Worm (Caenorhabditis elegans): ENCODE measurements around the gene pgp-6.

Gene pgp-6

ce11 chrX:10900079-10900724 lies 23.0 kb upstream of the pgp-6 start, which contains the start of gene suca-1:
TSS of gene suca-1 (minus strand) at chrX:10900114.
- TF ChIP-seq unc-42 (tag; optimal IDR thresholded peaks at IDR 0.05) = peak; percentile 3
- no peak for TF ChIP-seq pha-4 (tag; optimal IDR thresholded peaks at IDR 0.05)
- TF ChIP-seq ceh-2 (tag; optimal IDR thresholded peaks at IDR 0.05) = peak; percentile 33
- no peak for TF ChIP-seq eyg-1 (tag; optimal IDR thresholded peaks at IDR 0.05)
- no peak for TF ChIP-seq pros-1 (tag; optimal IDR thresholded peaks at IDR 0.05)
- no peak for TF ChIP-seq ztf-16 (tag; optimal IDR thresholded peaks at IDR 0.05)
- no peak for TF ChIP-seq lin-11 (tag; optimal IDR thresholded peaks at IDR 0.05)
- TF ChIP-seq dmd-4 (tag; optimal IDR thresholded peaks at IDR 0.05; ENCODE audit: borderline replicate concordance) = no peak
- no peak for TF ChIP-seq fkh-10 (GFP tag; optimal IDR thresholded peaks at IDR 0.05)
- TF ChIP-seq syd-9 (tag; optimal IDR thresholded peaks at IDR 0.05) = no peak
- no peak for TF ChIP-seq zip-5 (tag; optimal IDR thresholded peaks at IDR 0.05)
- no peak for TF ChIP-seq rnt-1 (tag; optimal IDR thresholded peaks at IDR 0.05)
- TF ChIP-seq ceh-18 (tag; optimal IDR thresholded peaks at IDR 0.05) = peak; percentile 34
- no peak for TF ChIP-seq fax-1 (tag; optimal IDR thresholded peaks at IDR 0.05)
- no peak for TF ChIP-seq pha-2 (tag; optimal IDR thresholded peaks at IDR 0.05)
- TF ChIP-seq pat-9 (tag; optimal IDR thresholded peaks at IDR 0.05) = no peak
- TF ChIP-seq elt-4 (tag; optimal IDR thresholded peaks at IDR 0.05) = no peak
- TF ChIP-seq dve-1 (tag; optimal IDR thresholded peaks at IDR 0.05) = no peak
- no peak for TF ChIP-seq K09A11.1 (tag; optimal IDR thresholded peaks at IDR 0.05; ENCODE audit: insufficient read depth)
- no peak for TF ChIP-seq odd-2 (tag; optimal IDR thresholded peaks at IDR 0.05)
- TF ChIP-seq lim-6 (tag; optimal IDR thresholded peaks at IDR 0.05) = no peak
- no peak for TF ChIP-seq ahr-1 (tag; optimal IDR thresholded peaks at IDR 0.05)
- no peak for TF ChIP-seq Y22D7AL.16 (tag; optimal IDR thresholded peaks at IDR 0.05)
- TF ChIP-seq tbx-7 (tag; optimal IDR thresholded peaks at IDR 0.05) = no peak
- TF ChIP-seq nhr-11 (tag; optimal IDR thresholded peaks at IDR 0.05) = no peak
- peak; percentile 67 for TF ChIP-seq nfya-1 (tag; optimal IDR thresholded peaks at IDR 0.05)
- peak; percentile 14 for TF ChIP-seq gmeb-2 (tag; optimal IDR thresholded peaks at IDR 0.05)
- no peak for TF ChIP-seq unc-55 (GFP tag; optimal IDR thresholded peaks at IDR 0.05)
- TF ChIP-seq unc-3 (GFP tag; conservative IDR thresholded peaks at IDR 0.05) = no peak
- no peak for TF ChIP-seq unc-3 (tag; optimal IDR thresholded peaks at IDR 0.05)
- no peak for TF ChIP-seq mec-3 (tag; optimal IDR thresholded peaks at IDR 0.05; ENCODE audit: borderline replicate concordance)
- no peak for TF ChIP-seq nhr-232 (tag; optimal IDR thresholded peaks at IDR 0.05)
- TF ChIP-seq ets-4 (tag; optimal IDR thresholded peaks at IDR 0.05) = no peak
- no peak for TF ChIP-seq ceh-6 (GFP tag; optimal IDR thresholded peaks at IDR 0.05)
- TF ChIP-seq ceh-31 (tag; optimal IDR thresholded peaks at IDR 0.05) = peak; percentile 19
- no peak for TF ChIP-seq hlh-13 (GFP tag; optimal IDR thresholded peaks at IDR 0.05)
- no peak for TF ChIP-seq hlh-8 (tag; optimal IDR thresholded peaks at IDR 0.05)
- peak; percentile 8 for TF ChIP-seq C08G9.2 (tag; optimal IDR thresholded peaks at IDR 0.05)
- peak; percentile 14 for TF ChIP-seq C38D4.7 (GFP tag; optimal IDR thresholded peaks at IDR 0.05)
- no peak for TF ChIP-seq pax-1 (tag; optimal IDR thresholded peaks at IDR 0.05)
- TF ChIP-seq hlh-15 (tag; optimal IDR thresholded peaks at IDR 0.05) = no peak
- TF ChIP-seq unc-86 (tag; optimal IDR thresholded peaks at IDR 0.05) = no peak
- TF ChIP-seq hlh-6 (tag; optimal IDR thresholded peaks at IDR 0.05) = peak; percentile 36
- TF ChIP-seq ceh-19 (GFP tag; optimal IDR thresholded peaks at IDR 0.05) = peak; percentile 1
- TF ChIP-seq pag-3 (tag; optimal IDR thresholded peaks at IDR 0.05; ENCODE audit: borderline replicate concordance) = no peak
- TF ChIP-seq elt-2 (tag; optimal IDR thresholded peaks at IDR 0.05) = peak; percentile 41
- no peak for TF ChIP-seq pqm-1 (tag; optimal IDR thresholded peaks at IDR 0.05)
- TF ChIP-seq sox-2 (GFP tag; IDR thresholded peaks at IDR 0.05) = no peak
- TF ChIP-seq ceh-45 (GFP tag; IDR thresholded peaks at IDR 0.05) = 0 out of 2 replicates have a peak, but pooled peaks have one; percentile 22
- peak; percentile 58 for TF ChIP-seq ceh-30 (tag; optimal IDR thresholded peaks at IDR 0.05)
- TF ChIP-seq sdc-2 (tag; optimal IDR thresholded peaks at IDR 0.05) = peak; percentile 51
- no peak for TF ChIP-seq ceh-24 (tag; optimal IDR thresholded peaks at IDR 0.05)
- no peak for TF ChIP-seq che-1 (tag; optimal IDR thresholded peaks at IDR 0.05)

All from whole organism, late embryonic.